Fruit fly (Drosophila melanogaster) whole organism, larva: ENCODE data around the gene anox.

Source experiments
- noc ChIP-seq: fragments of 200-800 bp; sonication (Bioruptor generic); optimal IDR thresholded peaks from 3 replicates; lab custom pipeline; 2019; ENCODE audit warnings: missing biosample characterization, mild to moderate bottlenecking, missing genetic modification characterization, moderate library complexity

anox gene

dm6 chrX:21334522-21335104, 15.5 kb upstream of the anox start:
- TF ChIP-seq noc (tag; lab: Kevin White, UChicago) = no peak

- no peak for TF ChIP-seq noc (tag; lab: Kevin White, UChicago)
Observed at dm6 chrX:21333135-21333534, 14.0 kb upstream of the anox start.

- no peak for TF ChIP-seq noc (tag; lab: Kevin White, UChicago)
Observed at dm6 chrX:21323933-21324688, 5.0 kb upstream of the anox start, which contains the start of the genes Dd and CG1486. Dd (minus strand) TSS chrX:21324009. CG1486 (plus strand) TSS chrX:21324046.

dm6 chrX:21323171-21323695, 4.1 kb upstream of the anox start:
- no peak for TF ChIP-seq noc (tag; lab: Kevin White, UChicago)

- TF ChIP-seq noc (tag; lab: Kevin White, UChicago) = no peak
Observed at dm6 chrX:21322289-21322981, 3.3 kb upstream of the anox start.

- no peak for TF ChIP-seq noc (tag; lab: Kevin White, UChicago)
Observed at dm6 chrX:21317422-21317821, 1.7 kb downstream of the anox start, which contains the start of gene CG1801. CG1801 (minus strand) TSS chrX:21317522.

dm6 chrX:21315852-21316251, 3.2 kb downstream of the anox start, which contains the start of gene Rpt6:
Rpt6 (plus strand) TSS chrX:21316052.
- TF ChIP-seq noc (tag; lab: Kevin White, UChicago) = no peak

dm6 chrX:21306485-21307142, 12.5 kb downstream of the anox start, which contains the start of gene Abca3:
Abca3 (minus strand) TSS chrX:21306665.
- TF ChIP-seq noc (tag; lab: Kevin White, UChicago) = peak; percentile 81

- no peak for TF ChIP-seq noc (tag; lab: Kevin White, UChicago)
Observed at dm6 chrX:21285001-21285400, 34.1 kb downstream of the anox start, which contains the start of gene CG1494. CG1494 (plus strand) TSS chrX:21285301.

dm6 chrX:21282035-21282434, 37.1 kb downstream of the anox start:
- TF ChIP-seq noc (tag; lab: Kevin White, UChicago) = no peak

- peak; percentile 2 for TF ChIP-seq noc (tag; lab: Kevin White, UChicago)
Observed at dm6 chrX:21281039-21281911, 37.8 kb downstream of the anox start, which contains the start of gene Mnr. Mnr (minus strand) TSS chrX:21281171.

dm6 chrX:21280629-21281028, 38.5 kb downstream of the anox start:
- peak; percentile 33 for TF ChIP-seq noc (tag; lab: Kevin White, UChicago)

- no peak for TF ChIP-seq noc (tag; lab: Kevin White, UChicago)
Observed at dm6 chrX:21279311-21279890, 39.7 kb downstream of the anox start.

dm6 chrX:21276494-21276893, 42.6 kb downstream of the anox start:
- TF ChIP-seq noc (tag; lab: Kevin White, UChicago) = no peak
